Worm (Caenorhabditis elegans) whole organism, young adult: ENCODE results near the gene T23E1.1.
"Not testable (repeated sequence)": the region's sequence is repeated elsewhere in the genome, so short reads cannot be mapped to it uniquely, and the experiment has no call there.

Source experiments
- B0035.1 ChIP-seq: sonication (generic microtip); optimal IDR thresholded peaks from 2 replicates; lab custom pipeline; 2016; ENCODE audit warnings: missing genetic modification characterization, mild to moderate bottlenecking, missing compliant biosample characterization, missing genotype, missing genetic modification reagents
- F39B2.1 ChIP-seq: fragments of 200-800 bp; sonication (Bioruptor generic); IDR thresholded peaks from 2 replicates; pipeline ENCODE4 v1.3.6; 2022; ENCODE audit warnings: missing genetic modification reagents, missing genetic modification characterization, missing compliant biosample characterization
- F52B5.7 ChIP-seq: sonication (generic microtip); optimal IDR thresholded peaks from 2 replicates; lab custom pipeline; 2016; ENCODE audit warnings: mild to moderate bottlenecking, missing genetic modification characterization, missing compliant biosample characterization
- K12H6.12 ChIP-seq: fragments of 200-800 bp; sonication (Bioruptor generic); optimal IDR thresholded peaks from 2 replicates; lab custom pipeline; 2018; ENCODE audit warnings: mild to moderate bottlenecking, missing genetic modification characterization, missing compliant biosample characterization
- T07F8.4 ChIP-seq: sonication (generic microtip); optimal IDR thresholded peaks from 2 replicates; lab custom pipeline; 2016; ENCODE audit warnings: mild to moderate bottlenecking, missing genetic modification characterization, moderate library complexity, missing compliant biosample characterization
- Y56A3A.18 ChIP-seq: fragments of 200-800 bp; sonication (Bioruptor generic); IDR thresholded peaks from 2 replicates; pipeline ENCODE4 v1.3.6; 2022; ENCODE audit warnings: missing genetic modification reagents, missing genetic modification characterization, missing compliant biosample characterization
- Y95B8A.8 ChIP-seq: fragments of 200-800 bp; sonication (Bioruptor generic); IDR thresholded peaks from 2 replicates; pipeline ENCODE4 v1.3.6; 2022; ENCODE audit warnings: missing genetic modification reagents, missing genetic modification characterization, missing compliant biosample characterization
- akir-1 ChIP-seq: fragments of 200-800 bp; sonication (Bioruptor generic); optimal IDR thresholded peaks from 2 replicates; lab custom pipeline; 2018; ENCODE audit warnings: mild to moderate bottlenecking, missing genetic modification characterization, moderate library complexity, missing compliant biosample characterization
- ama-1 ChIP-seq, 3 experiments: fragments of 150-350 bp in 1 of 3; sonication (generic microtip) in 2 of 3; optimal IDR thresholded peaks; 2 replicates each; lab custom pipeline; 2014 to 2018; ENCODE audit warnings: missing biosample characterization in 2 of 3, missing genetic modification characterization in 2 of 3, missing genetic modification reagents in 2 of 3
- athp-1 ChIP-seq: sonication (generic microtip); optimal IDR thresholded peaks from 2 replicates; lab custom pipeline; 2017; ENCODE audit warnings: mild to moderate bottlenecking, missing genetic modification characterization, missing compliant biosample characterization
- cebp-1 ChIP-seq, 2 experiments: fragments of 200-800 bp in 1 of 2; sonication (Bioruptor generic) in 1 of 2; sonication (generic microtip) in 1 of 2; IDR thresholded peaks in 1 of 2; optimal IDR thresholded peaks in 1 of 2; 2 replicates each; pipeline versions ENCODE4 v1.3.6 to Lab custom; 2017 to 2022; ENCODE audit warnings: missing compliant biosample characterization in 2 of 2, missing genetic modification characterization in 2 of 2, mild to moderate bottlenecking in 1 of 2, missing genetic modification reagents in 1 of 2, moderate library complexity in 1 of 2
- ceh-27 ChIP-seq: fragments of 200-800 bp; sonication (Bioruptor generic); optimal IDR thresholded peaks from 2 replicates; lab custom pipeline; 2018; ENCODE audit warnings: mild to moderate bottlenecking, missing genetic modification characterization, moderate library complexity, missing compliant biosample characterization
- ceh-79 ChIP-seq: sonication (generic microtip); optimal IDR thresholded peaks from 2 replicates; lab custom pipeline; 2017; ENCODE audit warnings: mild to moderate bottlenecking, missing genetic modification characterization, missing compliant biosample characterization
- dox-1 ChIP-seq: fragments of 200-800 bp; sonication (Bioruptor generic); IDR thresholded peaks from 2 replicates; pipeline ENCODE4 v1.3.6; 2022; ENCODE audit warnings: missing genetic modification reagents, missing genetic modification characterization, missing compliant biosample characterization
- egl-18 ChIP-seq: fragments of 200-800 bp; sonication (Bioruptor generic); IDR thresholded peaks from 2 replicates; pipeline ENCODE4 v1.3.6; 2022; ENCODE audit warnings: missing genetic modification reagents, missing genetic modification characterization, missing compliant biosample characterization
- egl-44 ChIP-seq: fragments of 200-800 bp; sonication (Bioruptor generic); IDR thresholded peaks from 2 replicates; pipeline ENCODE4 v1.3.6; 2022; ENCODE audit warnings: missing genetic modification reagents, missing genetic modification characterization, missing compliant biosample characterization
- egrh-3 ChIP-seq: fragments of 200-800 bp; sonication (Bioruptor generic); IDR thresholded peaks from 2 replicates; pipeline ENCODE4 v1.3.6; 2022; ENCODE audit warnings: missing genetic modification reagents, missing genetic modification characterization, missing compliant biosample characterization
- ets-4 ChIP-seq: fragments of 200-800 bp; sonication (Bioruptor generic); optimal IDR thresholded peaks from 2 replicates; lab custom pipeline; 2018; ENCODE audit warnings: mild to moderate bottlenecking, missing genetic modification characterization, missing compliant biosample characterization
- fkh-3 ChIP-seq: sonication (generic microtip); optimal IDR thresholded peaks from 2 replicates; lab custom pipeline; 2016; ENCODE audit warnings: mild to moderate bottlenecking, missing genetic modification characterization, missing compliant biosample characterization
- hmg-20 ChIP-seq: fragments of 200-800 bp; sonication (Bioruptor generic); IDR thresholded peaks from 2 replicates; pipeline ENCODE4 v1.3.6; 2022; ENCODE audit warnings: missing genetic modification reagents, missing genetic modification characterization, missing compliant biosample characterization
- hrde-1 ChIP-seq: sonication (generic microtip); optimal IDR thresholded peaks from 2 replicates; lab custom pipeline; 2016; ENCODE audit warnings: missing genetic modification characterization, mild to moderate bottlenecking, missing compliant biosample characterization, moderate library complexity, missing genotype, missing genetic modification reagents, borderline replicate concordance
- hsf-1 ChIP-seq: fragments of 200-800 bp; sonication (Bioruptor generic); IDR thresholded peaks from 2 replicates; pipeline ENCODE4 v1.3.6; 2022; ENCODE audit warnings: missing genetic modification reagents, missing genetic modification characterization, missing compliant biosample characterization
- lin-35 ChIP-seq, 3 experiments: fragments of 150-350 bp in 2 of 3; sonication (generic microtip) in 1 of 3; optimal IDR thresholded peaks; 2 replicates each; lab custom pipeline; 2014 to 2018; ENCODE audit warnings: missing biosample characterization in 3 of 3, missing genetic modification characterization in 3 of 3, missing genetic modification reagents in 3 of 3
- lin-54 ChIP-seq: fragments of 200-800 bp; sonication (Bioruptor generic); optimal IDR thresholded peaks from 2 replicates; lab custom pipeline; 2018; ENCODE audit warnings: mild to moderate bottlenecking, missing genetic modification characterization, missing compliant biosample characterization
- lsy-27 ChIP-seq: sonication (generic microtip); optimal IDR thresholded peaks from 2 replicates; lab custom pipeline; 2017; ENCODE audit warnings: missing genetic modification characterization, mild to moderate bottlenecking, missing compliant biosample characterization, antibody characterized with exemption, missing genotype, borderline replicate concordance; ENCODE audit not compliant: insufficient read depth
- madf-8 ChIP-seq: fragments of 200-800 bp; sonication (Bioruptor generic); conservative IDR thresholded peaks from 2 replicates; pipeline ENCODE4 v1.3.6; 2022; ENCODE audit warnings: missing genetic modification reagents, missing genetic modification characterization, missing compliant biosample characterization
- mcd-1 ChIP-seq: fragments of 200-800 bp; sonication (Bioruptor generic); IDR thresholded peaks from 2 replicates; pipeline ENCODE4 v1.3.6; 2022; ENCODE audit warnings: missing genetic modification reagents, missing genetic modification characterization, missing compliant biosample characterization
- mes-4 ChIP-seq: sonication (generic microtip); optimal IDR thresholded peaks from 2 replicates; lab custom pipeline; 2016; ENCODE audit warnings: missing genotype, missing genetic modification characterization, missing compliant biosample characterization
- mxl-1 ChIP-seq: sonication (generic microtip); optimal IDR thresholded peaks from 2 replicates; lab custom pipeline; 2016; ENCODE audit warnings: missing genetic modification characterization, missing compliant biosample characterization
- nfya-2 ChIP-seq: fragments of 200-800 bp; sonication (Bioruptor generic); IDR thresholded peaks from 2 replicates; pipeline ENCODE4 v1.3.6; 2022; ENCODE audit warnings: missing genetic modification reagents, missing genetic modification characterization, missing compliant biosample characterization
- nhr-120 ChIP-seq: fragments of 200-800 bp; sonication (Bioruptor generic); IDR thresholded peaks from 2 replicates; pipeline ENCODE4 v1.3.6; 2022; ENCODE audit warnings: missing genetic modification characterization, missing compliant biosample characterization
- nhr-179 ChIP-seq: sonication (generic microtip); optimal IDR thresholded peaks from 2 replicates; lab custom pipeline; 2016; ENCODE audit warnings: mild to moderate bottlenecking, missing genetic modification characterization, missing compliant biosample characterization
- nhr-90 ChIP-seq: sonication (generic microtip); optimal IDR thresholded peaks from 2 replicates; lab custom pipeline; 2016; ENCODE audit warnings: missing genotype, mild to moderate bottlenecking, missing genetic modification characterization, missing compliant biosample characterization
- pbrm-1 ChIP-seq: fragments of 200-800 bp; sonication (Bioruptor generic); IDR thresholded peaks from 2 replicates; pipeline ENCODE4 v1.3.6; 2022; ENCODE audit warnings: missing genetic modification reagents, missing genetic modification characterization, missing compliant biosample characterization
- rec-8 ChIP-seq, 2 experiments: sonication (generic microtip); optimal IDR thresholded peaks; 2 replicates each; lab custom pipeline; 2016; ENCODE audit warnings: mild to moderate bottlenecking in 2 of 2, missing genetic modification characterization in 2 of 2, missing genetic modification reagents in 2 of 2, missing genotype in 2 of 2, missing biosample characterization in 1 of 2, missing compliant biosample characterization in 1 of 2, moderate library complexity in 1 of 2
- zfh-2 ChIP-seq: fragments of 200-800 bp; sonication (Bioruptor generic); conservative IDR thresholded peaks from 2 replicates; pipeline ENCODE4 v1.3.6; 2022; ENCODE audit warnings: missing genetic modification reagents, missing genetic modification characterization, missing compliant biosample characterization
- ztf-18 ChIP-seq: sonication (generic microtip); optimal IDR thresholded peaks from 2 replicates; lab custom pipeline; 2016; ENCODE audit warnings: missing genotype, mild to moderate bottlenecking, missing genetic modification characterization, missing compliant biosample characterization
- ztf-22 ChIP-seq: fragments of 200-800 bp; sonication (Bioruptor generic); optimal IDR thresholded peaks from 2 replicates; lab custom pipeline; 2018; ENCODE audit warnings: mild to moderate bottlenecking, missing genetic modification characterization, moderate library complexity, missing compliant biosample characterization
- ztf-3 ChIP-seq: fragments of 200-800 bp; sonication (Bioruptor generic); optimal IDR thresholded peaks from 2 replicates; lab custom pipeline; 2018; ENCODE audit warnings: mild to moderate bottlenecking, missing genetic modification characterization, missing compliant biosample characterization
- ztf-6 ChIP-seq: fragments of 200-800 bp; sonication (Bioruptor generic); IDR thresholded peaks from 2 replicates; pipeline ENCODE4 v1.3.6; 2022; ENCODE audit warnings: missing genetic modification reagents, missing genetic modification characterization, missing compliant biosample characterization

T23E1.1 gene

ce11 chrIV:3168656-3169216, 17.6 kb downstream of the T23E1.1 start:
- TF ChIP-seq cebp-1 (GFP tag; IDR thresholded peaks at IDR 0.05; lab: Robert Waterston, UW) (no peak), cebp-1 (tag; optimal IDR thresholded peaks at IDR 0.05; lab: Kevin White, UChicago) (peak; percentile 7), K12H6.12 (tag; lab: Kevin White, UChicago) (peak; percentile 4), nfya-2 (GFP tag; lab: Robert Waterston, UW) (no peak), mcd-1 (GFP tag; lab: Robert Waterston, UW) (no peak), F52B5.7 (tag; lab: Kevin White, UChicago) (no peak), ztf-6 (GFP tag; lab: Robert Waterston, UW) (no peak), mes-4 (tag; lab: Kevin White, UChicago) (no peak), akir-1 (GFP tag; lab: Kevin White, UChicago) (no peak), B0035.1 (tag; lab: Kevin White, UChicago) (no peak), lin-35 (GFP tag; optimal IDR thresholded peaks at IDR 0.05; lab: Kevin White, UChicago) (no peak), egl-18 (GFP tag; lab: Robert Waterston, UW) (no peak), lsy-27 (tag; lab: Kevin White, UChicago) (no peak), athp-1 (tag; lab: Kevin White, UChicago) (no peak), F39B2.1 (no peak), ztf-18 (tag; lab: Kevin White, UChicago) (no peak), mxl-1 (tag; lab: Kevin White, UChicago) (no peak), zfh-2 (GFP tag; lab: Robert Waterston, UW) (no peak)

- not testable (repeated sequence) for TF ChIP-seq athp-1 (tag; lab: Kevin White, UChicago); ztf-3 (GFP tag; lab: Kevin White, UChicago); Y56A3A.18 (GFP tag; lab: Robert Waterston, UW)
Measured at ce11 chrIV:3172510-3172909, 21.3 kb downstream of the T23E1.1 start, which contains the start of gene Y67D8B.1. Y67D8B.1 (minus strand) TSS chrIV:3172610.

- no peak for TF ChIP-seq nhr-120
- no peak for TF ChIP-seq hrde-1
- no peak for TF ChIP-seq egrh-3 (GFP tag; lab: Robert Waterston, UW)
- no peak for TF ChIP-seq ceh-27
- no peak for TF ChIP-seq egl-44 (GFP tag; lab: Robert Waterston, UW)
- no peak for TF ChIP-seq madf-8 (GFP tag; lab: Robert Waterston, UW)
- no peak for TF ChIP-seq ets-4 (GFP tag; lab: Kevin White, UChicago)
Measured at ce11 chrIV:3176067-3176758, 25.1 kb downstream of the T23E1.1 start, which contains the start of gene nlp-81. nlp-81 (minus strand) TSS chrIV:3176117.

DNA sequence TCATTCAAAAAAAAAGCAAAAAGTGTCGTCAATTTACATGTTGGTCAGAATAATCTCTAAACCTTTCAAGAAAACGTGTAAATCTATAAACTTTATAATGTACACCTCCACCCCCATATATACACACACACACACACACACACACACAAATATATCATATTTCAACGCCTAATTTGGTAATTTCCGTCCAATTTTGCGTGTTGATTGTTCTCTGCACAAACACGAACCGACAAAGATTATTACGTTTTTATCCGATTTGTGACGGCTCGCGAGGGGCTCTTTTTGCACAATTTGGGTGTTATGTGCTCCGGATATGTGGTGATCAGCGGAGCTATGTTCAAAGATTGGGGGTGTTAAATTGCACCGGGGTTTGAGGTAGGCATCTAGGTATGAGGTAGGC, 31.8 kb downstream of the T23E1.1 start:
- TF ChIP-seq T07F8.4 (no peak), Y95B8A.8 (GFP tag; lab: Robert Waterston, UW) (no peak), nhr-90 (tag; lab: Kevin White, UChicago) (no peak), ztf-22 (GFP tag; lab: Kevin White, UChicago) (no peak), hmg-20 (GFP tag; lab: Robert Waterston, UW) (no peak), ceh-27 (no peak), dox-1 (GFP tag; lab: Robert Waterston, UW) (no peak), lin-54 (GFP tag; lab: Kevin White, UChicago) (no peak), hrde-1 (no peak), rec-8 (tag; optimal IDR thresholded peaks at IDR 0.05; lab: Kevin White, UChicago) (no peak), hsf-1 (no peak), Y56A3A.18 (GFP tag; lab: Robert Waterston, UW) (no peak), ztf-3 (GFP tag; lab: Kevin White, UChicago) (no peak), fkh-3 (tag; lab: Kevin White, UChicago) (no peak), nhr-179 (tag; lab: Kevin White, UChicago) (no peak), ama-1 (optimal IDR thresholded peaks at IDR 0.05; lab: Kevin White, UChicago) (no peak), ama-1 (GFP tag; optimal IDR thresholded peaks at IDR 0.05; lab: Kevin White, UChicago) (no peak), pbrm-1 (no peak), ceh-79 (tag; lab: Kevin White, UChicago) (no peak)
